Worm (Caenorhabditis elegans) whole organism, young adult: Measurements from ENCODE around the gene tmed-10.

Experiments
- B0261.1 ChIP-seq: sonication (generic microtip); optimal IDR thresholded peaks from 2 replicates; lab custom pipeline; 2016; ENCODE audit warnings: mild to moderate bottlenecking, missing genetic modification characterization, moderate library complexity, missing compliant biosample characterization
- B0336.3 ChIP-seq: fragments of 200-800 bp; sonication (Bioruptor generic); IDR thresholded peaks from 2 replicates; pipeline ENCODE4 v1.3.6; 2022; ENCODE audit warnings: missing genetic modification characterization, missing compliant biosample characterization
- C06A6.2 ChIP-seq: fragments of 200-800 bp; sonication (Bioruptor generic); conservative IDR thresholded peaks from 2 replicates; pipeline ENCODE4 v1.3.6; 2022; ENCODE audit warnings: missing genetic modification characterization, missing compliant biosample characterization
- C17E4.6 ChIP-seq: fragments of 200-800 bp; sonication (Bioruptor generic); IDR thresholded peaks from 2 replicates; pipeline ENCODE4 v1.3.6; 2022; ENCODE audit warnings: missing genetic modification reagents, missing genetic modification characterization, missing compliant biosample characterization
- D2030.7 ChIP-seq: fragments of 200-800 bp; sonication (Bioruptor generic); IDR thresholded peaks from 2 replicates; pipeline ENCODE4 v1.3.6; 2022; ENCODE audit warnings: missing genetic modification reagents, missing genetic modification characterization, missing compliant biosample characterization
- F22D6.2 ChIP-seq: sonication (generic microtip); optimal IDR thresholded peaks from 2 replicates; lab custom pipeline; 2016; ENCODE audit warnings: mild to moderate bottlenecking, missing genetic modification characterization, missing compliant biosample characterization
- F37B4.10 ChIP-seq: fragments of 200-800 bp; sonication (Bioruptor generic); IDR thresholded peaks from 2 replicates; pipeline ENCODE4 v1.3.6; 2022; ENCODE audit warnings: missing genetic modification characterization, missing compliant biosample characterization
- F39B2.1 ChIP-seq: fragments of 200-800 bp; sonication (Bioruptor generic); IDR thresholded peaks from 2 replicates; pipeline ENCODE4 v1.3.6; 2022; ENCODE audit warnings: missing genetic modification reagents, missing genetic modification characterization, missing compliant biosample characterization
- F52B5.7 ChIP-seq: sonication (generic microtip); optimal IDR thresholded peaks from 2 replicates; lab custom pipeline; 2016; ENCODE audit warnings: mild to moderate bottlenecking, missing genetic modification characterization, missing compliant biosample characterization
- F57C9.4 ChIP-seq: sonication (generic microtip); optimal IDR thresholded peaks from 2 replicates; lab custom pipeline; 2017; ENCODE audit warnings: mild to moderate bottlenecking, missing genetic modification characterization, missing compliant biosample characterization
- K12H6.12 ChIP-seq: fragments of 200-800 bp; sonication (Bioruptor generic); optimal IDR thresholded peaks from 2 replicates; lab custom pipeline; 2018; ENCODE audit warnings: mild to moderate bottlenecking, missing genetic modification characterization, missing compliant biosample characterization
- Y53G8AR.9 ChIP-seq: fragments of 200-800 bp; sonication (Bioruptor generic); conservative IDR thresholded peaks from 2 replicates; pipeline ENCODE4 v1.3.6; 2022; ENCODE audit warnings: missing genetic modification reagents, missing genetic modification characterization, missing compliant biosample characterization
- Y67H2A.10 ChIP-seq: fragments of 200-800 bp; sonication (Bioruptor generic); conservative IDR thresholded peaks from 2 replicates; pipeline ENCODE4 v1.3.6; 2022; ENCODE audit warnings: missing genetic modification reagents, missing genetic modification characterization, missing compliant biosample characterization
- akir-1 ChIP-seq: fragments of 200-800 bp; sonication (Bioruptor generic); optimal IDR thresholded peaks from 2 replicates; lab custom pipeline; 2018; ENCODE audit warnings: mild to moderate bottlenecking, missing genetic modification characterization, moderate library complexity, missing compliant biosample characterization
- attf-3 ChIP-seq: fragments of 200-800 bp; sonication (Bioruptor generic); conservative IDR thresholded peaks from 2 replicates; pipeline ENCODE4 v1.3.6; 2022; ENCODE audit warnings: missing genetic modification reagents, missing genetic modification characterization, missing compliant biosample characterization
- attf-5 ChIP-seq: fragments of 200-800 bp; sonication (Bioruptor generic); optimal IDR thresholded peaks from 2 replicates; lab custom pipeline; 2018; ENCODE audit warnings: mild to moderate bottlenecking, missing genetic modification characterization, missing compliant biosample characterization
- attf-6 ChIP-seq: fragments of 200-800 bp; sonication (Bioruptor generic); IDR thresholded peaks from 2 replicates; pipeline ENCODE4 v1.3.6; 2022; ENCODE audit warnings: missing genetic modification reagents, missing genetic modification characterization, missing compliant biosample characterization
- bed-1 ChIP-seq: fragments of 200-800 bp; sonication (Bioruptor generic); IDR thresholded peaks from 2 replicates; pipeline ENCODE4 v1.3.6; 2022; ENCODE audit warnings: missing genetic modification reagents, missing genetic modification characterization, missing compliant biosample characterization
- bed-2 ChIP-seq: fragments of 200-800 bp; sonication (Bioruptor generic); IDR thresholded peaks from 2 replicates; pipeline ENCODE4 v1.3.6; 2022; ENCODE audit warnings: missing genetic modification reagents, missing genetic modification characterization, missing compliant biosample characterization
- ccch-3 ChIP-seq: fragments of 200-800 bp; sonication (Bioruptor generic); optimal IDR thresholded peaks from 2 replicates; lab custom pipeline; 2018; ENCODE audit warnings: mild to moderate bottlenecking, missing genetic modification characterization, missing compliant biosample characterization
- ceh-79 ChIP-seq: sonication (generic microtip); optimal IDR thresholded peaks from 2 replicates; lab custom pipeline; 2017; ENCODE audit warnings: mild to moderate bottlenecking, missing genetic modification characterization, missing compliant biosample characterization
- efl-1 ChIP-seq: fragments of 150-350 bp; optimal IDR thresholded peaks from 2 replicates; lab custom pipeline; 2014; ENCODE audit warnings: missing biosample characterization, missing genetic modification reagents, missing genetic modification characterization
- egl-18 ChIP-seq: fragments of 200-800 bp; sonication (Bioruptor generic); IDR thresholded peaks from 2 replicates; pipeline ENCODE4 v1.3.6; 2022; ENCODE audit warnings: missing genetic modification reagents, missing genetic modification characterization, missing compliant biosample characterization
- gei-17 ChIP-seq: fragments of 200-800 bp; sonication (Bioruptor generic); optimal IDR thresholded peaks from 2 replicates; lab custom pipeline; 2018; ENCODE audit warnings: mild to moderate bottlenecking, missing genetic modification characterization, missing compliant biosample characterization
- hlh-12 ChIP-seq: sonication (generic microtip); optimal IDR thresholded peaks from 2 replicates; lab custom pipeline; 2016; ENCODE audit warnings: missing genetic modification characterization, missing compliant biosample characterization
- hmg-1.2 ChIP-seq: fragments of 200-800 bp; sonication (Bioruptor generic); IDR thresholded peaks from 2 replicates; pipeline ENCODE4 v1.3.6; 2022; ENCODE audit warnings: missing genetic modification reagents, missing genetic modification characterization, missing compliant biosample characterization
- hmg-20 ChIP-seq: fragments of 200-800 bp; sonication (Bioruptor generic); IDR thresholded peaks from 2 replicates; pipeline ENCODE4 v1.3.6; 2022; ENCODE audit warnings: missing genetic modification reagents, missing genetic modification characterization, missing compliant biosample characterization
- let-526 ChIP-seq: fragments of 200-800 bp; sonication (Bioruptor generic); IDR thresholded peaks from 2 replicates; pipeline ENCODE4 v1.3.6; 2022; ENCODE audit warnings: missing genetic modification reagents, missing genetic modification characterization, missing compliant biosample characterization
- let-607 ChIP-seq, 2 experiments: fragments of 200-800 bp in 1 of 2; sonication (Bioruptor generic) in 1 of 2; sonication (generic microtip) in 1 of 2; optimal IDR thresholded peaks; 2 replicates each; lab custom pipeline; 2016 to 2018; ENCODE audit warnings: mild to moderate bottlenecking in 2 of 2, missing compliant biosample characterization in 2 of 2, missing genetic modification characterization in 2 of 2, moderate library complexity in 2 of 2, missing genotype in 1 of 2
- lin-35 ChIP-seq, 3 experiments: fragments of 150-350 bp in 2 of 3; sonication (generic microtip) in 1 of 3; optimal IDR thresholded peaks; 2 replicates each; lab custom pipeline; 2014 to 2018; ENCODE audit warnings: missing biosample characterization in 3 of 3, missing genetic modification characterization in 3 of 3, missing genetic modification reagents in 3 of 3
- lsl-1 ChIP-seq: fragments of 200-800 bp; sonication (Bioruptor generic); optimal IDR thresholded peaks from 2 replicates; lab custom pipeline; 2018; ENCODE audit warnings: mild to moderate bottlenecking, missing genetic modification characterization, moderate library complexity, missing compliant biosample characterization
- madf-3 ChIP-seq: fragments of 200-800 bp; sonication (Bioruptor generic); IDR thresholded peaks from 2 replicates; pipeline ENCODE4 v1.3.6; 2022; ENCODE audit warnings: missing genetic modification reagents, missing genetic modification characterization, missing compliant biosample characterization
- mel-28 ChIP-seq: sonication (generic microtip); optimal IDR thresholded peaks from 2 replicates; lab custom pipeline; 2016; ENCODE audit warnings: borderline replicate concordance, mild to moderate bottlenecking, missing genetic modification characterization, missing compliant biosample characterization
- nfya-1 ChIP-seq: sonication (generic microtip); optimal IDR thresholded peaks from 2 replicates; lab custom pipeline; 2017; ENCODE audit warnings: antibody characterized with exemption, missing compliant biosample characterization, missing genetic modification characterization, borderline replicate concordance; ENCODE audit not compliant: insufficient read depth
- nhr-27 ChIP-seq: fragments of 200-800 bp; sonication (Bioruptor generic); optimal IDR thresholded peaks from 2 replicates; lab custom pipeline; 2018; ENCODE audit warnings: mild to moderate bottlenecking, missing genetic modification characterization, moderate library complexity, missing compliant biosample characterization
- pbrm-1 ChIP-seq: fragments of 200-800 bp; sonication (Bioruptor generic); IDR thresholded peaks from 2 replicates; pipeline ENCODE4 v1.3.6; 2022; ENCODE audit warnings: missing genetic modification reagents, missing genetic modification characterization, missing compliant biosample characterization
- rcor-1 ChIP-seq: fragments of 200-800 bp; sonication (Bioruptor generic); IDR thresholded peaks from 2 replicates; pipeline ENCODE4 v1.3.6; 2022; ENCODE audit warnings: missing genetic modification reagents, missing genetic modification characterization, missing compliant biosample characterization
- rec-8 ChIP-seq, 2 experiments: sonication (generic microtip); optimal IDR thresholded peaks; 2 replicates each; lab custom pipeline; 2016; ENCODE audit warnings: mild to moderate bottlenecking in 2 of 2, missing genetic modification characterization in 2 of 2, missing genetic modification reagents in 2 of 2, missing genotype in 2 of 2, missing biosample characterization in 1 of 2, missing compliant biosample characterization in 1 of 2, moderate library complexity in 1 of 2
- repo-1 ChIP-seq: sonication (generic microtip); optimal IDR thresholded peaks from 2 replicates; lab custom pipeline; 2017; ENCODE audit warnings: mild to moderate bottlenecking, missing genetic modification characterization, missing compliant biosample characterization
- rpc-1 ChIP-seq, 2 experiments: fragments of 150-350 bp in 1 of 2; sonication (generic microtip) in 1 of 2; optimal IDR thresholded peaks; 2 replicates each; lab custom pipeline; 2014 to 2018; ENCODE audit warnings: missing biosample characterization in 1 of 2, missing genetic modification characterization in 1 of 2, missing genetic modification reagents in 1 of 2, missing genotype in 1 of 2
- sdz-38 ChIP-seq: sonication (generic microtip); optimal IDR thresholded peaks from 2 replicates; lab custom pipeline; 2016; ENCODE audit warnings: missing genotype, missing genetic modification characterization, missing compliant biosample characterization
- tbp1 ChIP-seq: fragments of 200-800 bp; sonication (Bioruptor generic); optimal IDR thresholded peaks from 2 replicates; lab custom pipeline; 2018; ENCODE audit warnings: mild to moderate bottlenecking, missing genetic modification characterization, missing compliant biosample characterization
- zfh-2 ChIP-seq: fragments of 200-800 bp; sonication (Bioruptor generic); conservative IDR thresholded peaks from 2 replicates; pipeline ENCODE4 v1.3.6; 2022; ENCODE audit warnings: missing genetic modification reagents, missing genetic modification characterization, missing compliant biosample characterization
- ztf-22 ChIP-seq: fragments of 200-800 bp; sonication (Bioruptor generic); optimal IDR thresholded peaks from 2 replicates; lab custom pipeline; 2018; ENCODE audit warnings: mild to moderate bottlenecking, missing genetic modification characterization, moderate library complexity, missing compliant biosample characterization
- ztf-26 ChIP-seq: sonication (generic microtip); optimal IDR thresholded peaks from 2 replicates; lab custom pipeline; 2017; ENCODE audit warnings: missing genetic modification characterization, missing compliant biosample characterization
- ztf-28 ChIP-seq: fragments of 200-800 bp; sonication (Bioruptor generic); IDR thresholded peaks from 2 replicates; pipeline ENCODE4 v1.3.6; 2022; ENCODE audit warnings: missing genetic modification reagents, missing genetic modification characterization, missing compliant biosample characterization

tmed-10 gene

DNA sequence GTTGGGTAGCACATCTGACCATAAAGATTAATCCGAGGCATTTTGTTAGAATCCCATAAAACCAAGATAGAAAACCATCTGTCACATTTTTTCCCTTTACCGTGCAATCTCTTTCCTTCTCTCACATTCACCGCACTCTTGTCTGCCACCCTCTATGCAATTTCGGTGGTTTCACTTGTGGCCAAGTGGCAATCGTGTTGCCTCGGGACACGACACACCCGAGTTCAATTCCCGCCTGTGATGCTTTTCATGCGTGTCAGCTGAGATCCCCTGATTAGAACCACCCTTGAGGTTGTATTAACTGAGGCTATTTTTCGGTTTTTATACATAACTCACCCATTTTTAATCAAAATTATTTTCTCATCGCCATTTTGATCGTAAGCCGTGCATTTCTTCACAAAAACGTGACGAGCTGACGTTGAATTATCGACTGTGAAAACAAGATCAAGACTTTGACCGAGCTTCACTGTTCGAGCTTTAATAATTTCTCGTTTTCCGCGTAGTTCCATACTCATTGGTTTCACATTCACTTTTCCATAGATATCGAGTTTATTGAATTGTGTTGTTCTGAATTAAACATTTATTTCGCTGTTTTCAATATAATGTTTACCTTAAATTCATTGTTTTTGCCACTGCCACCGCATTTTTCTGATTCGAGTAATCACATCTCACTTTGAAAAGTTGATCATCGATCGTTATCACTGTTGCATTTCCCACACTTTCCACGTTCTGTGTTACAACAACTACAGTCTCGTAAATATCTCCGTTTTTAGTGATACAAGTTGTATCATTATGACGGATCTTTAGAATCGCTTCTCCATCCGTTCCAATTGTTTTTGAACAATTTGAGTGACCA is 12.5 kb downstream of the tmed-10 start (continued):
- TF ChIP-seq let-607 (tag; optimal IDR thresholded peaks at IDR 0.05; lab: Kevin White, UChicago) (peak; percentile 88 to 90), C17E4.6 (GFP tag; lab: Robert Waterston, UW) (peak; percentile 94), egl-18 (GFP tag; lab: Robert Waterston, UW) (peak; percentile 92), F22D6.2 (tag; lab: Kevin White, UChicago) (peak; percentile 71), ccch-3 (GFP tag; lab: Kevin White, UChicago) (peak; percentile 90), Y53G8AR.9 (GFP tag; lab: Robert Waterston, UW) (peak; percentile 96), K12H6.12 (peak; percentile 90), C06A6.2 (GFP tag; lab: Robert Waterston, UW) (peak; percentile 82), attf-5 (GFP tag; lab: Kevin White, UChicago) (peak; percentile 96), B0336.3 (GFP tag; lab: Robert Waterston, UW) (peak; percentile 97), let-526 (GFP tag; lab: Robert Waterston, UW) (peak; percentile 97), rcor-1 (GFP tag; lab: Robert Waterston, UW) (peak; percentile 95), ztf-28 (GFP tag; lab: Robert Waterston, UW) (peak; percentile 95), gei-17 (peak; percentile 87), ztf-22 (GFP tag; lab: Kevin White, UChicago) (peak; percentile 98), rpc-1 (optimal IDR thresholded peaks at IDR 0.05; lab: Kevin White, UChicago) (peak; percentile 99), rpc-1 (tag; optimal IDR thresholded peaks at IDR 0.05; lab: Kevin White, UChicago) (peak; percentile 99), mel-28 (tag; lab: Kevin White, UChicago) (peak; percentile 89), D2030.7 (GFP tag; lab: Robert Waterston, UW) (peak; percentile 92), repo-1 (tag; lab: Kevin White, UChicago) (peak; percentile 97), akir-1 (GFP tag; lab: Kevin White, UChicago) (peak; percentile 86), F57C9.4 (tag; lab: Kevin White, UChicago) (peak; percentile 96), F52B5.7 (peak; percentile 100), lin-35 (GFP tag; optimal IDR thresholded peaks at IDR 0.05; lab: Kevin White, UChicago) (peak; percentile 22 to 87 (median 61)), bed-2 (GFP tag; lab: Robert Waterston, UW) (peak; percentile 87), lsl-1 (GFP tag; lab: Kevin White, UChicago) (peak; percentile 74), rec-8 (tag; optimal IDR thresholded peaks at IDR 0.05; lab: Kevin White, UChicago) (peak; percentile 94 to 98), F39B2.1 (GFP tag; lab: Robert Waterston, UW) (peak; percentile 29; the same call in 1 of the 2 replicates), hlh-12 (tag; lab: Kevin White, UChicago) (peak; percentile 90), efl-1 (GFP tag; lab: Kevin White, UChicago) (peak; percentile 53), tbp1 (GFP tag; lab: Kevin White, UChicago) (peak; percentile 100), nfya-1 (tag; lab: Kevin White, UChicago) (no peak), zfh-2 (GFP tag; lab: Robert Waterston, UW) (peak; percentile 96), ceh-79 (peak; percentile 99), Y67H2A.10 (GFP tag; lab: Robert Waterston, UW) (peak; percentile 88), hmg-20 (GFP tag; lab: Robert Waterston, UW) (peak; percentile 92), attf-6 (GFP tag; lab: Robert Waterston, UW) (peak; percentile 88), bed-1 (GFP tag; lab: Robert Waterston, UW) (peak; percentile 98), B0261.1 (tag; lab: Kevin White, UChicago) (peak; percentile 100), pbrm-1 (GFP tag; lab: Robert Waterston, UW) (peak; percentile 94), F37B4.10 (GFP tag; lab: Robert Waterston, UW) (peak; percentile 98; the same call in 1 of the 2 replicates), nhr-27 (tag; lab: Kevin White, UChicago) (peak; percentile 99), attf-3 (peak; percentile 80), ztf-26 (tag; lab: Kevin White, UChicago) (peak; percentile 95), sdz-38 (tag; lab: Kevin White, UChicago) (peak; percentile 57), madf-3 (GFP tag; lab: Robert Waterston, UW) (peak; percentile 94), hmg-1.2 (GFP tag; lab: Robert Waterston, UW) (peak; percentile 90)
